Worm (Caenorhabditis elegans): Measurements from ENCODE around the gene F31B9.2.
A peak's percentile ranks its signal among the peaks of the same experiment; 100 is the strongest.

F31B9.2 gene

ce11 chrX:15917000-15917399 is at the start of gene F31B9.2, which contains the start of gene F31B9.4:
Gene F31B9.2, plus strand, starts transcription at chrX:15917367.
Gene F31B9.4, minus strand, starts transcription at chrX:15917100.
- no peak for TF ChIP-seq ceh-63 (GFP tag; optimal IDR thresholded peaks at IDR 0.05)
- no peak for TF ChIP-seq snpc-4 (tag; optimal IDR thresholded peaks at IDR 0.05)
- no peak for TF ChIP-seq zip-4 (GFP tag; optimal IDR thresholded peaks at IDR 0.05)
- TF ChIP-seq nhr-71 (tag; optimal IDR thresholded peaks at IDR 0.05) = no peak
- no peak for TF ChIP-seq sup-37 (GFP tag; optimal IDR thresholded peaks at IDR 0.05)
- no peak for TF ChIP-seq egl-13 (tag; optimal IDR thresholded peaks at IDR 0.05)
- no peak for TF ChIP-seq Y116A8C.19 (tag; optimal IDR thresholded peaks at IDR 0.05; ENCODE audit: borderline replicate concordance)
- no peak for TF ChIP-seq efl-3 (GFP tag; optimal IDR thresholded peaks at IDR 0.05)
- TF ChIP-seq sox-4 (tag; optimal IDR thresholded peaks at IDR 0.05) = no peak
- TF ChIP-seq fkh-8 (tag; optimal IDR thresholded peaks at IDR 0.05) = no peak
- no peak for TF ChIP-seq C16A3.4 (tag; optimal IDR thresholded peaks at IDR 0.05)
- TF ChIP-seq ceh-88 (GFP tag; IDR thresholded peaks at IDR 0.05) = no peak
- no peak for TF ChIP-seq nhr-90 (tag; optimal IDR thresholded peaks at IDR 0.05; ENCODE audit: poor library complexity)
- TF ChIP-seq ces-1 (GFP tag; optimal IDR thresholded peaks at IDR 0.05) = no peak
- TF ChIP-seq nhr-11 (tag; optimal IDR thresholded peaks at IDR 0.05) = no peak
- no peak for TF ChIP-seq swsn-7 (tag; optimal IDR thresholded peaks at IDR 0.05)
- no peak for TF ChIP-seq dsc-1 (tag; optimal IDR thresholded peaks at IDR 0.05)
- TF ChIP-seq dpl-1 (GFP tag; optimal IDR thresholded peaks at IDR 0.05) = no peak
- no peak for TF ChIP-seq jun-1 (tag; optimal IDR thresholded peaks at IDR 0.05)

- TF ChIP-seq irx-1 (tag; optimal IDR thresholded peaks at IDR 0.05) (no peak), blmp-1 (tag; optimal IDR thresholded peaks at IDR 0.05) (peak; percentile 12)
Measured at ce11 chrX:15869589-15869988, 47.6 kb upstream of the F31B9.2 start.

- no peak for TF ChIP-seq elt-3 (tag; optimal IDR thresholded peaks at IDR 0.05)
- peak; percentile 38 for TF ChIP-seq lin-14 (GFP tag; optimal IDR thresholded peaks at IDR 0.05)
- no peak for TF ChIP-seq Y116A8C.19 (tag; optimal IDR thresholded peaks at IDR 0.05; ENCODE audit: borderline replicate concordance)
- TF ChIP-seq sptf-1 (tag; optimal IDR thresholded peaks at IDR 0.05) = no peak
- no peak for TF ChIP-seq fkh-4 (tag; optimal IDR thresholded peaks at IDR 0.05; ENCODE audit: borderline replicate concordance)
- TF ChIP-seq nhr-12 (tag; optimal IDR thresholded peaks at IDR 0.05) = no peak
- peak; percentile 61 for TF ChIP-seq nhr-85 (tag)
- TF ChIP-seq ceh-8 (GFP tag; optimal IDR thresholded peaks at IDR 0.05) = no peak
- no peak for TF ChIP-seq ces-1 (GFP tag; optimal IDR thresholded peaks at IDR 0.05)
- no peak for TF ChIP-seq C16A3.4 (tag; optimal IDR thresholded peaks at IDR 0.05)
Measured at ce11 chrX:15876936-15877335, 40.2 kb upstream of the F31B9.2 start.

DNA sequence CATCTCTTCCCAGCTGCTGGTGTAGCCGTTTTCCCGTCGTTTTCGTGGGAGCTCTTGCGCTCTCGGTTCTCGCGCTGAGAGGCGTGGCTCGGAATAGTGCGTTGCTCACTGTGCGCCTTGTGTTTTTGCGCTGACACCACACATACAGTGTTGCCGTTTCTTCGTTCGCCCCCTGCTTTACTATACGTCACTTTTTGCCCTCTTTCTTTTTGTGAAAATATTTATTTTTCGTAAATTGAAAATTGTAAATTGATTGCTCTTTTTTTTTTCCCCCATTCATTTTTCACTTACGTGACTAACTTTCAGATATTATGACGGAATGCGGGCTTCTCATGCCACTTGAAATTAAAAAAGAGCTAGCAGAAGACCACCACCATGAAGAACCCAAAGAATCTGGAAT is 38.4 kb upstream of the F31B9.2 start, which contains the start of gene gmeb-2:
gmeb-2 (plus strand) TSS at position 301 of the 400 bp plus-strand sequence.
- TF ChIP-seq nhr-77 (tag; optimal IDR thresholded peaks at IDR 0.05) = peak; percentile 26
- TF ChIP-seq unc-98 (GFP tag; IDR thresholded peaks at IDR 0.05) = no peak
- no peak for TF ChIP-seq ceh-63 (GFP tag; optimal IDR thresholded peaks at IDR 0.05)
- peak; percentile 23 for TF ChIP-seq lin-14 (GFP tag; optimal IDR thresholded peaks at IDR 0.05)
- no peak for TF ChIP-seq C16A3.4 (tag; optimal IDR thresholded peaks at IDR 0.05)
- TF ChIP-seq lsy-2 (tag; optimal IDR thresholded peaks at IDR 0.05) = no peak
- no peak for TF ChIP-seq efl-3 (GFP tag; optimal IDR thresholded peaks at IDR 0.05)
- no peak for TF ChIP-seq mep-1 (tag; optimal IDR thresholded peaks at IDR 0.05)

ce11 chrX:15881027-15881426 is 36.1 kb upstream of the F31B9.2 start:
- TF ChIP-seq ceh-88 (GFP tag; IDR thresholded peaks at IDR 0.05) (no peak), C16A3.4 (tag; optimal IDR thresholded peaks at IDR 0.05) (no peak), nhr-85 (tag) (no peak), nhr-11 (tag; optimal IDR thresholded peaks at IDR 0.05) (no peak), mef-2 (tag; optimal IDR thresholded peaks at IDR 0.05) (no peak), dpl-1 (GFP tag; optimal IDR thresholded peaks at IDR 0.05) (no peak), unc-86 (tag; optimal IDR thresholded peaks at IDR 0.05) (no peak), lin-35 (GFP tag; optimal IDR thresholded peaks at IDR 0.05) (no peak), aha-1 (tag; optimal IDR thresholded peaks at IDR 0.05) (no peak), sptf-1 (tag; optimal IDR thresholded peaks at IDR 0.05) (no peak)
